Fruit fly (Drosophila melanogaster): ENCODE data around the gene CG34166.
"Not testable (repeated sequence)": the region's sequence is repeated elsewhere in the genome, so short reads cannot be mapped to it uniquely, and the experiment has no call there.

The CG34166 gene

DNA sequence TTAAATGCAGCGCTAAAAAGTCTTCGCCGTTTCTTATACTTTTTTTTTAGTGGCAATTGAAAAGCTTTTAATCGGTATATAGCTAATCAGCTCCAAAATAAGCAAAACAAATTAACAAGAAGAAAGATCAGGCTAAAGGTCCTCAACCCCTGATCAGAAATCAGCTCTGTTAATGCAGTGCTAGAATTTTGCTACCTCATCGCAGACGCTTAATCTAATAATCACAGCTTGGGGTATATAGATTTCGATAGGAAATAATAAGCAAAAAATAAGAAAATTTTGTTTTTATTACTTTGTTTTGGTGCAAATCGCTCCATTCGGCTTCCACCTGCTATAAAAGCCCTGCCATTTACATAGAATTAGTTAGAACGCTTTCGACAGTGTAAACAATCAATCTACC is at the start of gene CG34166:
Gene CG34166 (plus strand): TSS at position 301 of the 400 bp plus-strand sequence.
- not testable (repeated sequence) for TF ChIP-seq CG4318, CG34406, CG8319 (GFP tag; optimal IDR thresholded peaks at IDR 0.05)

DNA sequence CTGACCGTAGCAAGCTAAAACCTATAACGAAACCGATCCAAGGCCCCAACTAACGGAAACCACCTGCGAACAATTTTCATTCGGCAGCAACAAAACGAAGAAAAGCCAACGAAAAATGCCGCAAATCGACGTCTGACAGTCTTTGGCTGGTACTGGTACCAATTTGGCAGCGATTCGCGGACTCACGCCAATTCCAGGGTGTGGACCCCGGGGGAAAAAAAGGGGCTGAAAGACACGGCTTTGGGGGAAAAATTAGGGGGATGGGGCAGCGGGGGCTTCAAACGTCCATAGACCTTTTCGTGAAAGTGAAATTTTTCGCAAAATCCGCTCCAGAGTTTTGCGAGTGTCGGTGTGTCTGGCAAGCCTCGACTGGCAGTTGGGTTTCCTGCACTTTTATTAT is 49.4 kb upstream of the CG34166 start:
- TF ChIP-seq topi (GFP tag; optimal IDR thresholded peaks at IDR 0.05) (no peak), esn (GFP tag; optimal IDR thresholded peaks at IDR 0.05) (no peak), eg (GFP tag; IDR thresholded peaks at IDR 0.05) (peak; percentile 56; the same call in 1 of the 3 replicates), CG31627 (GFP tag; optimal IDR thresholded peaks at IDR 0.05) (no peak), Met (GFP tag; optimal IDR thresholded peaks at IDR 0.05) (no peak), CG8119 (GFP tag; IDR thresholded peaks at IDR 0.05) (peak; percentile 39; the same call in 1 of the 3 replicates), ss (GFP tag; optimal IDR thresholded peaks at IDR 0.05) (no peak), CG15336 (GFP tag; IDR thresholded peaks at IDR 0.05) (0 out of 2 replicates have a peak, but pooled peaks have one; percentile 14), Hr4 (GFP tag; optimal IDR thresholded peaks at IDR 0.05) (no peak), CG11762 (GFP tag; optimal IDR thresholded peaks at IDR 0.05; ENCODE audit: insufficient read depth) (no peak), Gug (GFP tag; IDR thresholded peaks at IDR 0.05) (no peak)

DNA sequence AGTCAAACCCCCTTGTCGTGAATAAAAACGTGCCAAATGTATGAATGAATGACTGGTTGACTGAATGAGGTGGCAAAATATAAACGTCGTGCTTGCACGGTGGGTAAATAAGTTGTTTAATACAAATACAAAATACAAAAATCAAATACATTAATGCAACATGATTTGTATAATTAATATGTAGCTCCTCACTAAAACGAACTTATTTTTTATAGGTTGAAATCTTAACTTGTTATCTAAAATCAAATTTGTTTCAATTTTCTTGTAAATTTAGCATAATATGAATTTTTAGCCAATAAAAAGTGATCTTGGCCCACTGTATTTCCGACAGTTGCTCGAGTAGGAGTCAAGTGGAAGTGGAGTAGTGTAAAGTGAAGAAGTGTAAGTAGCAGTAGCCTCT is 45.1 kb upstream of the CG34166 start:
- TF ChIP-seq fd59A (GFP tag; optimal IDR thresholded peaks at IDR 0.05) (no peak), Blimp-1 (GFP tag; optimal IDR thresholded peaks at IDR 0.05) (no peak), Eip75B (GFP tag; optimal IDR thresholded peaks at IDR 0.05) (no peak), Sox102F (GFP tag; optimal IDR thresholded peaks at IDR 0.05) (peak; percentile 14), Hr38 (GFP tag; optimal IDR thresholded peaks at IDR 0.05) (no peak), achi (GFP tag; optimal IDR thresholded peaks at IDR 0.05) (peak; percentile 10), CG11294 (GFP tag; IDR thresholded peaks at IDR 0.05) (no peak), CG10631 (GFP tag; optimal IDR thresholded peaks at IDR 0.05) (no peak), CG8119 (GFP tag; IDR thresholded peaks at IDR 0.05) (no peak), vri (GFP tag; optimal IDR thresholded peaks at IDR 0.05) (no peak), CG6808 (GFP tag; optimal IDR thresholded peaks at IDR 0.05) (no peak), ss (GFP tag; optimal IDR thresholded peaks at IDR 0.05) (peak in 1 of 2 experiments; percentile 5), dsx (GFP tag; optimal IDR thresholded peaks at IDR 0.05; ENCODE audit: poor library complexity, severe bottlenecking) (no peak), Hr4 (GFP tag; optimal IDR thresholded peaks at IDR 0.05) (peak; percentile 45), Eip78C (GFP tag) (peak; percentile 78), CG6792 (GFP tag; optimal IDR thresholded peaks at IDR 0.05) (peak; percentile 16), CG4318 (GFP tag; optimal IDR thresholded peaks at IDR 0.05) (peak; percentile 29), Sox14 (GFP tag; optimal IDR thresholded peaks at IDR 0.05) (no peak), Ets96B (tag; optimal IDR thresholded peaks at IDR 0.05) (peak; percentile 13), CG3032 (tag; optimal IDR thresholded peaks at IDR 0.05) (no peak), salr (GFP tag; optimal IDR thresholded peaks at IDR 0.05) (no peak), Ets21C (GFP tag; optimal IDR thresholded peaks at IDR 0.05) (no peak), CG6276 (GFP tag; optimal IDR thresholded peaks at IDR 0.05) (peak; percentile 37), Gug (GFP tag; IDR thresholded peaks at IDR 0.05) (no peak), esn (GFP tag; optimal IDR thresholded peaks at IDR 0.05) (peak; percentile 11), lz (GFP tag; optimal IDR thresholded peaks at IDR 0.05) (no peak), Eip93F (GFP tag; optimal IDR thresholded peaks at IDR 0.05) (no peak), CG6163 (GFP tag; IDR thresholded peaks at IDR 0.05) (no peak), CG32006 (GFP tag; optimal IDR thresholded peaks at IDR 0.05) (peak; percentile 65), Sox15 (GFP tag; optimal IDR thresholded peaks at IDR 0.05) (no peak), pdm3 (GFP tag; optimal IDR thresholded peaks at IDR 0.05) (peak; percentile 31), CG8632 (GFP tag; optimal IDR thresholded peaks at IDR 0.05) (peak; percentile 8), CG10669 (GFP tag; optimal IDR thresholded peaks at IDR 0.05) (no peak), cyc (GFP tag; optimal IDR thresholded peaks at IDR 0.05) (peak; percentile 4), CG3919 (GFP tag; optimal IDR thresholded peaks at IDR 0.05) (no peak), Met (GFP tag; optimal IDR thresholded peaks at IDR 0.05) (peak; percentile 11), Smox (GFP tag; optimal IDR thresholded peaks at IDR 0.05) (peak; percentile 24), Hr39 (GFP tag; optimal IDR thresholded peaks at IDR 0.05) (no peak), Lpt (GFP tag; optimal IDR thresholded peaks at IDR 0.05) (no peak), topi (GFP tag; optimal IDR thresholded peaks at IDR 0.05) (no peak), svp (GFP tag) (peak; percentile 62), net (GFP tag; optimal IDR thresholded peaks at IDR 0.05) (peak; percentile 47)
